Fruit fly (Drosophila melanogaster) whole organism, prepupa: ENCODE measurements around the gene Alg10.

Experiments used
- CG10631 ChIP-seq: fragments of 200-800 bp; sonication (Bioruptor generic); optimal IDR thresholded peaks from 2 replicates; lab custom pipeline; 2016; ENCODE audit warnings: missing biosample characterization, missing genetic modification characterization
- CG11294 ChIP-seq: fragments of 200-800 bp; sonication (Bioruptor generic); IDR thresholded peaks from 2 replicates; pipeline ENCODE4 v1.3.6; 2022; ENCODE audit warnings: missing biosample characterization, missing genetic modification characterization
- CG11762 ChIP-seq: fragments of 200-800 bp; sonication (Bioruptor generic); optimal IDR thresholded peaks from 3 replicates; lab custom pipeline; 2016; ENCODE audit warnings: missing biosample characterization, missing genetic modification characterization; ENCODE audit not compliant: insufficient read depth
- CG11902 ChIP-seq: fragments of 200-800 bp; sonication (Bioruptor generic); optimal IDR thresholded peaks from 3 replicates; lab custom pipeline; 2016; ENCODE audit warnings: missing biosample characterization, missing genetic modification characterization
- CG15336 ChIP-seq: fragments of 200-800 bp; sonication (Bioruptor generic); IDR thresholded peaks from 2 replicates; pipeline ENCODE4 v1.3.6; 2022; ENCODE audit warnings: missing biosample characterization, missing genetic modification characterization
- CG16779 ChIP-seq: fragments of 200-800 bp; sonication (Bioruptor generic); optimal IDR thresholded peaks from 3 replicates; lab custom pipeline; 2017; ENCODE audit warnings: missing biosample characterization, mild to moderate bottlenecking, missing genetic modification characterization
- CG31627 ChIP-seq: fragments of 200-800 bp; sonication (Bioruptor generic); optimal IDR thresholded peaks from 3 replicates; lab custom pipeline; 2016; ENCODE audit warnings: missing biosample characterization, missing genetic modification characterization
- CG34406 ChIP-seq: fragments of 200-800 bp; sonication (Bioruptor generic); optimal IDR thresholded peaks from 3 replicates; lab custom pipeline; 2016; ENCODE audit warnings: missing biosample characterization, missing genetic modification characterization
- CG3919 ChIP-seq: fragments of 200-800 bp; sonication (Bioruptor generic); optimal IDR thresholded peaks from 3 replicates; lab custom pipeline; 2016; ENCODE audit warnings: missing biosample characterization, missing genetic modification characterization
- CG4318 ChIP-seq: fragments of 200-800 bp; sonication (Bioruptor generic); optimal IDR thresholded peaks from 3 replicates; lab custom pipeline; 2017; ENCODE audit warnings: missing biosample characterization, mild to moderate bottlenecking, missing genetic modification characterization
- CG6163 ChIP-seq: fragments of 200-800 bp; sonication (Bioruptor generic); IDR thresholded peaks from 3 replicates; pipeline ENCODE4 v1.3.6; 2022; ENCODE audit warnings: missing biosample characterization, missing genetic modification characterization
- CG6276 ChIP-seq: fragments of 200-800 bp; sonication (Bioruptor generic); optimal IDR thresholded peaks from 2 replicates; lab custom pipeline; 2017; ENCODE audit warnings: missing biosample characterization, mild to moderate bottlenecking, missing genetic modification characterization
- CG8119 ChIP-seq: fragments of 200-800 bp; sonication (Bioruptor generic); IDR thresholded peaks from 3 replicates; pipeline ENCODE4 v1.3.6; 2022; ENCODE audit warnings: missing biosample characterization, missing genetic modification characterization
- CG8319 ChIP-seq: fragments of 200-800 bp; sonication (Bioruptor generic); optimal IDR thresholded peaks from 3 replicates; lab custom pipeline; 2016; ENCODE audit warnings: missing biosample characterization, missing genetic modification characterization
- CG8632 ChIP-seq: fragments of 200-800 bp; sonication (Bioruptor generic); optimal IDR thresholded peaks from 3 replicates; lab custom pipeline; 2016; ENCODE audit warnings: missing biosample characterization, missing genetic modification characterization
- CG9139 ChIP-seq: fragments of 200-800 bp; sonication (Bioruptor generic); optimal IDR thresholded peaks from 3 replicates; lab custom pipeline; 2017; ENCODE audit warnings: missing biosample characterization, mild to moderate bottlenecking, missing genetic modification characterization
- Eip75B ChIP-seq: fragments of 200-800 bp; sonication (Bioruptor generic); optimal IDR thresholded peaks from 3 replicates; lab custom pipeline; 2016; ENCODE audit warnings: missing biosample characterization, missing genetic modification characterization
- Eip78C ChIP-seq: fragments of 200-800 bp; sonication (Bioruptor generic); peaks from one replicate; lab custom pipeline; 2016; ENCODE audit warnings: missing biosample characterization, missing genetic modification characterization
- Eip93F ChIP-seq: fragments of 200-800 bp; sonication (Bioruptor generic); optimal IDR thresholded peaks from 2 replicates; lab custom pipeline; 2016; ENCODE audit warnings: missing biosample characterization, mild to moderate bottlenecking, missing genetic modification characterization
- Lpt ChIP-seq: fragments of 200-800 bp; sonication (Bioruptor generic); optimal IDR thresholded peaks from 3 replicates; lab custom pipeline; 2016; ENCODE audit warnings: missing biosample characterization, missing genetic modification characterization
- OdsH ChIP-seq: fragments of 200-800 bp; sonication (Bioruptor generic); optimal IDR thresholded peaks from 3 replicates; lab custom pipeline; 2016; ENCODE audit warnings: missing biosample characterization, missing genetic modification characterization
- Smox ChIP-seq: fragments of 200-800 bp; sonication (Bioruptor generic); optimal IDR thresholded peaks from 3 replicates; lab custom pipeline; 2016; ENCODE audit warnings: missing biosample characterization, missing genetic modification characterization
- Sox14 ChIP-seq: fragments of 200-800 bp; sonication (Bioruptor generic); optimal IDR thresholded peaks from 3 replicates; lab custom pipeline; 2016; ENCODE audit warnings: missing biosample characterization, missing genetic modification characterization
- Sox15 ChIP-seq: fragments of 200-800 bp; sonication (Bioruptor generic); optimal IDR thresholded peaks from 3 replicates; lab custom pipeline; 2016; ENCODE audit warnings: missing biosample characterization, missing genetic modification characterization
- acj6 ChIP-seq: fragments of 200-800 bp; sonication (Bioruptor generic); optimal IDR thresholded peaks from 3 replicates; lab custom pipeline; 2016; ENCODE audit warnings: missing biosample characterization, missing genetic modification characterization
- cyc ChIP-seq: fragments of 200-800 bp; sonication (Bioruptor generic); optimal IDR thresholded peaks from 3 replicates; lab custom pipeline; 2016; ENCODE audit warnings: missing biosample characterization, missing genetic modification characterization
- dsx ChIP-seq: fragments of 200-800 bp; optimal IDR thresholded peaks from 3 replicates; lab custom pipeline; 2019; ENCODE audit warnings: missing biosample characterization, mild to moderate bottlenecking, missing genetic modification characterization, moderate library complexity; ENCODE audit not compliant: poor library complexity, severe bottlenecking
- eg ChIP-seq: fragments of 200-800 bp; sonication (Bioruptor generic); IDR thresholded peaks from 3 replicates; pipeline ENCODE4 v1.3.6; 2022; ENCODE audit warnings: missing biosample characterization, missing genetic modification characterization
- fd85E ChIP-seq: fragments of 200-800 bp; sonication (Bioruptor generic); optimal IDR thresholded peaks from 3 replicates; lab custom pipeline; 2016; ENCODE audit warnings: missing biosample characterization, missing genetic modification characterization
- lz ChIP-seq: fragments of 200-800 bp; sonication (Bioruptor generic); optimal IDR thresholded peaks from 3 replicates; lab custom pipeline; 2016; ENCODE audit warnings: missing biosample characterization, missing genetic modification characterization
- salr ChIP-seq, 2 experiments: fragments of 200-800 bp; sonication (Bioruptor generic); optimal IDR thresholded peaks; 3 replicates each; lab custom pipeline; 2016 to 2018; ENCODE audit warnings: missing biosample characterization in 2 of 2, missing genetic modification characterization in 2 of 2, mild to moderate bottlenecking in 1 of 2
- svp ChIP-seq: fragments of 200-800 bp; sonication (Bioruptor generic); peaks from one replicate; lab custom pipeline; 2016; ENCODE audit warnings: missing biosample characterization, missing genetic modification characterization
- topi ChIP-seq: fragments of 200-800 bp; sonication (Bioruptor generic); optimal IDR thresholded peaks from 3 replicates; lab custom pipeline; 2016; ENCODE audit warnings: missing biosample characterization, missing genetic modification characterization
- vri ChIP-seq: fragments of 200-800 bp; sonication (Bioruptor generic); optimal IDR thresholded peaks from 3 replicates; lab custom pipeline; 2016; ENCODE audit warnings: missing biosample characterization, mild to moderate bottlenecking, missing genetic modification characterization

The Alg10 gene

dm6 chr3L:11197291-11198021 is 32.7 kb downstream of the Alg10 start, which contains the start of gene GlcAT-P (continued):
- TF ChIP-seq CG4318: peak; percentile 23
- TF ChIP-seq CG3919 (GFP tag; lab: Kevin White, UChicago): peak; percentile 61
- no peak for TF ChIP-seq CG31627
- TF ChIP-seq CG16779: peak; percentile 6
- TF ChIP-seq CG8632 (GFP tag; lab: Kevin White, UChicago): peak; percentile 43
- peak in 1 of 2 experiments; percentile 65 for TF ChIP-seq salr (GFP tag; optimal IDR thresholded peaks at IDR 0.05; lab: Kevin White, UChicago)
- peak; percentile 25 for TF ChIP-seq CG6276 (GFP tag; lab: Kevin White, UChicago)
- TF ChIP-seq Smox: peak; percentile 39
- peak; percentile 89 for TF ChIP-seq CG8119

- TF ChIP-seq OdsH (GFP tag; lab: Kevin White, UChicago) (no peak), svp (GFP tag; lab: Kevin White, UChicago) (peak; percentile 52), CG4318 (no peak), salr (GFP tag; optimal IDR thresholded peaks at IDR 0.05; lab: Kevin White, UChicago) (no peak)
These were observed 33.6 kb downstream of the Alg10 start for dm6 chr3L:11198375-11198774.

dm6 chr3L:11199320-11199719 is 34.5 kb downstream of the Alg10 start, which contains the start of gene CG7607:
Gene CG7607, plus strand, starts transcription at chr3L:11199620.
- TF ChIP-seq Smox (no peak), Eip75B (no peak), vri (GFP tag; lab: Kevin White, UChicago) (no peak), CG16779 (no peak), dsx (GFP tag; lab: Kevin White, UChicago) (peak; percentile 35)

dm6 chr3L:11201051-11201450 is 36.3 kb downstream of the Alg10 start, which contains the start of gene nkt:
Gene nkt, plus strand, starts transcription at chr3L:11201351.
- TF ChIP-seq CG6163 (GFP tag; lab: Robert Waterston, UW): no peak

dm6 chr3L:11203820-11204449 is 39.2 kb downstream of the Alg10 start:
- TF ChIP-seq CG11762 (GFP tag; lab: Kevin White, UChicago) (no peak), dsx (GFP tag; lab: Kevin White, UChicago) (peak; percentile 78)
- TF ChIP-seq, all 60 proteins: peak for 1

- TF ChIP-seq Lpt (GFP tag; lab: Kevin White, UChicago): no peak
- TF ChIP-seq vri (GFP tag; lab: Kevin White, UChicago): no peak
- 0 out of 3 replicates have a peak, but pooled peaks have one; percentile 11 for TF ChIP-seq eg (GFP tag; lab: Robert Waterston, UW)
- TF ChIP-seq acj6: no peak
- TF ChIP-seq CG10631 (GFP tag; lab: Kevin White, UChicago): no peak
- TF ChIP-seq topi (GFP tag; lab: Kevin White, UChicago): no peak
- TF ChIP-seq cyc: no peak
- TF ChIP-seq CG8319 (GFP tag; lab: Kevin White, UChicago): no peak
- TF ChIP-seq CG15336 (GFP tag; lab: Robert Waterston, UW): peak; percentile 18; the same call in 1 of the 2 replicates
- TF ChIP-seq Eip78C (GFP tag; lab: Kevin White, UChicago): no peak
- TF ChIP-seq fd85E: no peak
- 0 out of 3 replicates have a peak, but pooled peaks have one; percentile 20 for TF ChIP-seq CG8119
- no peak for TF ChIP-seq CG6276 (GFP tag; lab: Kevin White, UChicago)
- no peak for TF ChIP-seq CG34406 (GFP tag; lab: Kevin White, UChicago)
- no peak for TF ChIP-seq CG11902 (GFP tag; lab: Kevin White, UChicago)
- no peak for TF ChIP-seq CG9139 (GFP tag; lab: Kevin White, UChicago)
- TF ChIP-seq Eip93F (GFP tag; lab: Kevin White, UChicago): no peak
- TF ChIP-seq CG16779: no peak
- TF ChIP-seq lz (GFP tag; lab: Kevin White, UChicago): no peak
- no peak for TF ChIP-seq CG31627
- no peak for TF ChIP-seq CG11294 (GFP tag; lab: Robert Waterston, UW)
- no peak for TF ChIP-seq CG4318
- TF ChIP-seq svp (GFP tag; lab: Kevin White, UChicago): no peak
- TF ChIP-seq Sox14 (GFP tag; lab: Kevin White, UChicago): no peak
- TF ChIP-seq Sox15 (GFP tag; lab: Kevin White, UChicago): no peak
- TF ChIP-seq, all 60 proteins: peak for 3
These were observed 40.1 kb downstream of the Alg10 start for dm6 chr3L:11204852-11205251.
